Worm (Caenorhabditis elegans): Measurements from ENCODE around the gene F08F8.7.

The F08F8.7 gene

ce11 chrIII:7304961-7305648, 41.8 kb downstream of the F08F8.7 start (continued):
- no peak for TF ChIP-seq R02D3.7 (tag; optimal IDR thresholded peaks at IDR 0.05)
- no peak for TF ChIP-seq gei-8 (GFP tag; optimal IDR thresholded peaks at IDR 0.05)
- TF ChIP-seq lin-29 (GFP tag; IDR thresholded peaks at IDR 0.05), result 0 out of 2 replicates have a peak, but pooled peaks have one; percentile 35
- TF ChIP-seq tra-1 (GFP tag; IDR thresholded peaks at IDR 0.05), result no peak
- TF ChIP-seq snpc-1.2 (GFP tag; IDR thresholded peaks at IDR 0.05), result no peak
- TF ChIP-seq Y5F2A.4 (GFP tag; optimal IDR thresholded peaks at IDR 0.05), result no peak
- no peak for TF ChIP-seq lir-3 (tag; optimal IDR thresholded peaks at IDR 0.05)
- TF ChIP-seq madf-5 (GFP tag; IDR thresholded peaks at IDR 0.05), result no peak
- no peak for TF ChIP-seq ZK546.5 (tag; optimal IDR thresholded peaks at IDR 0.05)
- TF ChIP-seq lsy-2 (tag; optimal IDR thresholded peaks at IDR 0.05), result peak in 1 of 2 experiments; percentile 16
- TF ChIP-seq mxl-3 (GFP tag; optimal IDR thresholded peaks at IDR 0.05), result peak; percentile 48
- TF ChIP-seq egl-27 (tag; optimal IDR thresholded peaks at IDR 0.05), result no peak
- no peak for TF ChIP-seq ceh-32 (tag; optimal IDR thresholded peaks at IDR 0.05; ENCODE audit: poor library complexity)
- TF ChIP-seq nhr-41 (GFP tag; IDR thresholded peaks at IDR 0.05), result no peak
- TF ChIP-seq unc-39 (tag; optimal IDR thresholded peaks at IDR 0.05), result no peak
- no peak for TF ChIP-seq mdt-29 (GFP tag; IDR thresholded peaks at IDR 0.05)

ce11 chrIII:7301668-7302067, 45.3 kb downstream of the F08F8.7 start:
- TF ChIP-seq dmd-9 (GFP tag; IDR thresholded peaks at IDR 0.05) (no peak), zag-1 (tag; optimal IDR thresholded peaks at IDR 0.05) (no peak), lir-3 (tag; optimal IDR thresholded peaks at IDR 0.05) (no peak)

- TF ChIP-seq ceh-20 (GFP tag; IDR thresholded peaks at IDR 0.05), result no peak
- TF ChIP-seq hlh-30 (tag; optimal IDR thresholded peaks at IDR 0.05; ENCODE audit: insufficient read depth), result peak; percentile 32
- no peak for TF ChIP-seq mdl-1 (tag; optimal IDR thresholded peaks at IDR 0.05)
- TF ChIP-seq lin-15B (tag; optimal IDR thresholded peaks at IDR 0.05), result no peak
- peak; percentile 36 for TF ChIP-seq nhr-28 (tag; optimal IDR thresholded peaks at IDR 0.05)
Measured at ce11 chrIII:7300763-7301162, 46.2 kb downstream of the F08F8.7 start.

- TF ChIP-seq nhr-48 (tag; optimal IDR thresholded peaks at IDR 0.05) (peak; percentile 52), hlh-30 (tag; optimal IDR thresholded peaks at IDR 0.05; ENCODE audit: insufficient read depth) (peak; percentile 79), jun-1 (tag; optimal IDR thresholded peaks at IDR 0.05) (no peak), F37D6.2 (tag; optimal IDR thresholded peaks at IDR 0.05) (no peak), unc-130 (GFP tag; optimal IDR thresholded peaks at IDR 0.05) (no peak), php-3 (GFP tag; IDR thresholded peaks at IDR 0.05) (no peak), dmd-6 (GFP tag; IDR thresholded peaks at IDR 0.05) (peak; percentile 40; the same call in 1 of the 2 replicates), F44E2.7 (GFP tag; IDR thresholded peaks at IDR 0.05) (no peak), ceh-82 (tag; optimal IDR thresholded peaks at IDR 0.05) (no peak), sdz-12 (GFP tag; optimal IDR thresholded peaks at IDR 0.05) (no peak), lin-38 (GFP tag; IDR thresholded peaks at IDR 0.05) (no peak), fkh-10 (GFP tag; optimal IDR thresholded peaks at IDR 0.05) (no peak), mep-1 (tag; optimal IDR thresholded peaks at IDR 0.05) (peak; percentile 41), daf-12 (tag; optimal IDR thresholded peaks at IDR 0.05) (no peak), mdl-1 (tag; optimal IDR thresholded peaks at IDR 0.05) (peak in 1 of 2 experiments; percentile 72), cey-2 (tag; optimal IDR thresholded peaks at IDR 0.05; ENCODE audit: borderline replicate concordance, insufficient read depth) (no peak), lsy-2 (tag; optimal IDR thresholded peaks at IDR 0.05) (peak in 1 of 2 experiments; percentile 54), nhr-28 (tag; optimal IDR thresholded peaks at IDR 0.05) (peak; percentile 84), hlh-11 (tag; optimal IDR thresholded peaks at IDR 0.05) (peak; percentile 63), tra-1 (GFP tag; IDR thresholded peaks at IDR 0.05) (0 out of 2 replicates have a peak, but pooled peaks have one; percentile 10), ces-1 (GFP tag; optimal IDR thresholded peaks at IDR 0.05) (no peak), unc-62 (GFP tag; optimal IDR thresholded peaks at IDR 0.05 in 1 of 2) (peak in 1 of 2 experiments; percentile 97), unc-62 (tag; optimal IDR thresholded peaks at IDR 0.05) (no peak), mes-2 (tag; optimal IDR thresholded peaks at IDR 0.05; ENCODE audit: poor library complexity, severe bottlenecking) (no peak)
Measured at ce11 chrIII:7300169-7300568, 46.8 kb downstream of the F08F8.7 start.
